Worm (Caenorhabditis elegans) whole organism, L1 larva: Measurements from ENCODE around the gene F47G9.6.

Experiments
- ces-1 ChIP-seq: fragments of 150-350 bp; optimal IDR thresholded peaks from 2 replicates; lab custom pipeline; 2014; ENCODE audit warnings: missing biosample characterization, missing genetic modification reagents, missing genetic modification characterization
- hpl-2 ChIP-seq: fragments of 150-350 bp; optimal IDR thresholded peaks from 2 replicates; lab custom pipeline; 2014; ENCODE audit warnings: missing biosample characterization, missing genetic modification reagents, missing genetic modification characterization
- lin-13 ChIP-seq: fragments of 150-350 bp; optimal IDR thresholded peaks from 2 replicates; lab custom pipeline; 2014; ENCODE audit warnings: missing biosample characterization, missing genetic modification reagents, missing genetic modification characterization
- nhr-77 ChIP-seq: fragments of 150-350 bp; optimal IDR thresholded peaks from 2 replicates; lab custom pipeline; 2014; ENCODE audit warnings: missing biosample characterization, missing genetic modification characterization
- snpc-4 ChIP-seq: fragments of 150-350 bp; optimal IDR thresholded peaks from 2 replicates; lab custom pipeline; 2014; ENCODE audit warnings: missing biosample characterization, missing genetic modification characterization
- sox-4 ChIP-seq: sonication (generic microtip); optimal IDR thresholded peaks from 2 replicates; lab custom pipeline; 2016; ENCODE audit warnings: missing genetic modification characterization, missing compliant biosample characterization
- zag-1 ChIP-seq: fragments of 150-350 bp; optimal IDR thresholded peaks from 2 replicates; lab custom pipeline; 2014; ENCODE audit warnings: missing biosample characterization, missing genetic modification characterization

ce11 chrV:11321719-11322118, 7.5 kb upstream of the F47G9.6 start, which contains the start of gene F47G9.4:
- no peak for TF ChIP-seq nhr-77 (tag; lab: Kevin White, UChicago)
- no peak for TF ChIP-seq ces-1 (GFP tag; lab: Kevin White, UChicago)
- no peak for TF ChIP-seq sox-4 (tag; lab: Kevin White, UChicago)
- no peak for TF ChIP-seq lin-13
- TF ChIP-seq hpl-2 (GFP tag; lab: Kevin White, UChicago) = no peak
- no peak for TF ChIP-seq snpc-4
- TF ChIP-seq zag-1 (tag; lab: Kevin White, UChicago) = no peak
